Worm (Caenorhabditis elegans): ENCODE data around the gene F53C11.4.

F53C11.4 gene

ce11 chrV:13808462-13808867 is 21.3 kb upstream of the F53C11.4 start (continued):
- TF ChIP-seq K12H6.12 (tag; optimal IDR thresholded peaks at IDR 0.05) (peak; percentile 78), let-526 (GFP tag; IDR thresholded peaks at IDR 0.05) (no peak), snpc-4 (GFP tag; optimal IDR thresholded peaks at IDR 0.05) (no peak), snpc-4 (tag; optimal IDR thresholded peaks at IDR 0.05) (no peak), gei-17 (GFP tag; optimal IDR thresholded peaks at IDR 0.05) (peak; percentile 22), nhr-90 (tag; optimal IDR thresholded peaks at IDR 0.05) (no peak), efl-1 (GFP tag; optimal IDR thresholded peaks at IDR 0.05) (no peak), cebp-1 (GFP tag; IDR thresholded peaks at IDR 0.05) (no peak), cebp-1 (tag; optimal IDR thresholded peaks at IDR 0.05) (no peak), nhr-179 (tag; optimal IDR thresholded peaks at IDR 0.05) (no peak), mxl-1 (tag; optimal IDR thresholded peaks at IDR 0.05) (no peak), nfya-1 (tag; optimal IDR thresholded peaks at IDR 0.05; ENCODE audit: borderline replicate concordance, insufficient read depth) (no peak), Y56A3A.18 (GFP tag; IDR thresholded peaks at IDR 0.05) (0 out of 2 replicates have a peak, but pooled peaks have one; percentile 44), egl-18 (GFP tag; IDR thresholded peaks at IDR 0.05) (no peak), hlh-12 (tag; optimal IDR thresholded peaks at IDR 0.05) (no peak), F22D6.2 (tag; optimal IDR thresholded peaks at IDR 0.05) (no peak), tbx-9 (tag; optimal IDR thresholded peaks at IDR 0.05; ENCODE audit: borderline replicate concordance) (no peak), ztf-18 (tag; optimal IDR thresholded peaks at IDR 0.05) (peak; percentile 60), lir-1 (GFP tag; conservative IDR thresholded peaks at IDR 0.05) (0 out of 2 replicates have a peak, but pooled peaks have one; percentile 49), aptf-2 (GFP tag; conservative IDR thresholded peaks at IDR 0.05) (no peak), ceh-91 (GFP tag; IDR thresholded peaks at IDR 0.05) (no peak), xnd-1 (tag; optimal IDR thresholded peaks at IDR 0.05) (no peak), madf-10 (tag; optimal IDR thresholded peaks at IDR 0.05) (no peak), nhr-80 (tag; optimal IDR thresholded peaks at IDR 0.05) (peak; percentile 67), snpc-1.3 (tag; optimal IDR thresholded peaks at IDR 0.05; ENCODE audit: insufficient read depth) (no peak), dpff-1 (tag; optimal IDR thresholded peaks at IDR 0.05) (no peak), ceh-27 (GFP tag; optimal IDR thresholded peaks at IDR 0.05) (peak; percentile 27), rcor-1 (GFP tag; IDR thresholded peaks at IDR 0.05) (peak; percentile 57; the same call in 1 of the 2 replicates), attf-6 (GFP tag; IDR thresholded peaks at IDR 0.05) (no peak), hmg-1.2 (GFP tag; IDR thresholded peaks at IDR 0.05) (peak; percentile 74; the same call in 1 of the 2 replicates)

- TF ChIP-seq him-1 (tag; optimal IDR thresholded peaks at IDR 0.05) (no peak), ekl-4 (GFP tag; IDR thresholded peaks at IDR 0.05) (0 out of 2 replicates have a peak, but pooled peaks have one; percentile 29), K12H6.12 (tag; optimal IDR thresholded peaks at IDR 0.05) (no peak), atf-7 (tag; optimal IDR thresholded peaks at IDR 0.05) (no peak), ztf-18 (tag; optimal IDR thresholded peaks at IDR 0.05) (no peak)
Measured at ce11 chrV:13807232-13807631, 20.1 kb upstream of the F53C11.4 start, which contains the start of gene swan-1. TSS of gene swan-1 (minus strand) at chrV:13807237.

- TF ChIP-seq let-526 (GFP tag; IDR thresholded peaks at IDR 0.05) (no peak), egrh-3 (GFP tag; IDR thresholded peaks at IDR 0.05) (peak; percentile 46; the same call in 1 of the 2 replicates), aptf-3 (GFP tag; IDR thresholded peaks at IDR 0.05) (no peak), ceh-91 (GFP tag; IDR thresholded peaks at IDR 0.05) (no peak), pha-4 (tag; optimal IDR thresholded peaks at IDR 0.05) (no peak), attf-5 (GFP tag; optimal IDR thresholded peaks at IDR 0.05) (peak; percentile 11), cebp-1 (GFP tag; IDR thresholded peaks at IDR 0.05) (peak; percentile 84), cebp-1 (tag; optimal IDR thresholded peaks at IDR 0.05) (peak; percentile 91), zfh-2 (GFP tag; conservative IDR thresholded peaks at IDR 0.05) (peak; percentile 83), akir-1 (GFP tag; optimal IDR thresholded peaks at IDR 0.05) (no peak), athp-1 (tag; optimal IDR thresholded peaks at IDR 0.05) (no peak), egl-18 (GFP tag; IDR thresholded peaks at IDR 0.05) (no peak), lsl-1 (GFP tag; optimal IDR thresholded peaks at IDR 0.05) (no peak), bed-2 (GFP tag; IDR thresholded peaks at IDR 0.05) (no peak), hmg-1.2 (GFP tag; IDR thresholded peaks at IDR 0.05) (no peak), sea-2 (GFP tag; IDR thresholded peaks at IDR 0.05) (no peak)
Measured at ce11 chrV:13803902-13804301, 16.8 kb upstream of the F53C11.4 start, which contains the start of gene swan-2. TSS of gene swan-2 (minus strand) at chrV:13804281.

Measured in whole organism, young adult.